Worm (Caenorhabditis elegans): ENCODE data around the gene F13E9.15.

ce11 chrIV:10909206-10909605 is 19.5 kb upstream of the F13E9.15 start, which contains the start of gene ZK596.2:
- TF ChIP-seq sdz-38 (tag; optimal IDR thresholded peaks at IDR 0.05) (no peak), unc-62 (GFP tag; optimal IDR thresholded peaks at IDR 0.05) (no peak), hlh-26 (GFP tag; conservative IDR thresholded peaks at IDR 0.05) (no peak), athp-1 (tag; optimal IDR thresholded peaks at IDR 0.05) (no peak), egl-44 (GFP tag; IDR thresholded peaks at IDR 0.05) (no peak), snpc-4 (GFP tag; optimal IDR thresholded peaks at IDR 0.05) (no peak), snpc-4 (tag; optimal IDR thresholded peaks at IDR 0.05) (no peak), pha-4 (tag; optimal IDR thresholded peaks at IDR 0.05) (no peak), mel-28 (tag; optimal IDR thresholded peaks at IDR 0.05; ENCODE audit: borderline replicate concordance) (no peak), aptf-2 (GFP tag; conservative IDR thresholded peaks at IDR 0.05) (no peak), snpc-1.1 (tag; optimal IDR thresholded peaks at IDR 0.05; ENCODE audit: insufficient read depth) (no peak), F37B4.10 (GFP tag; IDR thresholded peaks at IDR 0.05) (no peak), xnd-1 (tag; optimal IDR thresholded peaks at IDR 0.05) (no peak), ceh-79 (tag; optimal IDR thresholded peaks at IDR 0.05) (no peak), bed-2 (GFP tag; IDR thresholded peaks at IDR 0.05) (no peak)
